Worm (Caenorhabditis elegans): Measurements from ENCODE around the gene C47E12.11.

Gene C47E12.11

DNA sequence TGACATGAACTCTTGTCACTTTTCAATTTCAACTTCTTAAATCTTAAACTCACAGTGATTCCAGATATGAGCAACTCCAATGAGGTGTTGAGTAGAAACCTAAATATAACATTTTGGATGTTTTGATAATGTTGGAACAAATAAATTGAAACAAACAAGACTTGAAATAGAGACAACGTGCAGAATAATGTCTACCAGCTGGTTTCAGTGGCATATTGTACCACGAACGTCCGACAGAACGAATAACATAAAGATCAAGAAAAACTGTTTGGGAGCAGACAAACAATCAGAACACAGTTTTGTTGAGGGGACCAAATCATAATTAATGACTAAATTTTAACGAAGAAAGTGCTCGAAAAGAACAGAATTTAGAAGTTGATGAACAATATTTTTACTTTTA lies 15.9 kb upstream of the C47E12.11 start, which contains the start of gene gon-1:
Gene gon-1 (minus strand): TSS at position 101 of the 400 bp plus-strand sequence.
- TF ChIP-seq dmd-4 (tag; optimal IDR thresholded peaks at IDR 0.05) = no peak
- no peak for TF ChIP-seq mbf-1 (tag; optimal IDR thresholded peaks at IDR 0.05)
- no peak for TF ChIP-seq egl-27 (tag; optimal IDR thresholded peaks at IDR 0.05)
- TF ChIP-seq elt-3 (tag; optimal IDR thresholded peaks at IDR 0.05) = no peak
- TF ChIP-seq nhr-77 (tag; optimal IDR thresholded peaks at IDR 0.05) = no peak
- TF ChIP-seq unc-55 (GFP tag; optimal IDR thresholded peaks at IDR 0.05) = no peak
- TF ChIP-seq snpc-4 (tag; optimal IDR thresholded peaks at IDR 0.05) = no peak
- TF ChIP-seq lsy-2 (tag; optimal IDR thresholded peaks at IDR 0.05) = no peak
- no peak for TF ChIP-seq peb-1 (tag; optimal IDR thresholded peaks at IDR 0.05)
- TF ChIP-seq crh-2 (tag; optimal IDR thresholded peaks at IDR 0.05) = no peak
- no peak for TF ChIP-seq ceh-82 (tag; optimal IDR thresholded peaks at IDR 0.05)
- no peak for TF ChIP-seq ZK546.5 (tag; optimal IDR thresholded peaks at IDR 0.05)
- no peak for TF ChIP-seq nhr-25 (tag; optimal IDR thresholded peaks at IDR 0.05)
- TF ChIP-seq sem-4 (tag; optimal IDR thresholded peaks at IDR 0.05) = no peak
- TF ChIP-seq ceh-16 (tag; optimal IDR thresholded peaks at IDR 0.05) = no peak

- TF ChIP-seq ZK546.5 (tag; optimal IDR thresholded peaks at IDR 0.05) (no peak), gmeb-1 (tag; optimal IDR thresholded peaks at IDR 0.05) (no peak), crh-2 (tag; optimal IDR thresholded peaks at IDR 0.05) (peak; percentile 56), alr-1 (tag; optimal IDR thresholded peaks at IDR 0.05) (no peak), ama-1 (optimal IDR thresholded peaks at IDR 0.05) (no peak)
Observed at ce11 chrIV:9963945-9964344, 5.3 kb upstream of the C47E12.11 start, which contains the start of gene T13H10.2. Gene T13H10.2 (plus strand): TSS chrIV:9964245.

DNA sequence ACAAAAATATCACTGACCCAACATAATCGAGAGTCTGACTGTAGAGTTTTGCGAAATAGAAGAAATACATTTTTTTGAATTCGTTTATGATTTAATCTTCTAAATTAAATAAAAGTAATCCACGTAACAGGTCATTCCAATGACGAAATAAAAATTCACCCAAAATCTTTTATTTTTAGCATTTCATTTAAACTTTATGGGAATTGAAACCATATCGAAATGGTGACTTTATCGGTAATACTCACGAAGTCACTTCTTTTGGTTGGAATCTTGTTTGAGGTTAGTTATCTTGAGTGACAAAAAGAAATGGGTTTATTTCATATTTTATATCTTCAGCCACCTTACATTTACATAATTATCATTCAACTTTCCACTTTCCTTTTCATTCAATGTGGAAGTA lies 3.4 kb downstream of the C47E12.11 start, which contains the start of the genes C47E12.12 and C47E12.10:
Gene C47E12.12 (minus strand): TSS at position 101 of the 400 bp plus-strand sequence.
Gene C47E12.10 (plus strand): TSS at position 172 of the 400 bp plus-strand sequence.
- no peak for TF ChIP-seq ceh-16 (tag; optimal IDR thresholded peaks at IDR 0.05)
- no peak for TF ChIP-seq Y55F3AM.14 (GFP tag; optimal IDR thresholded peaks at IDR 0.05)
- no peak for TF ChIP-seq C34F6.9 (tag; optimal IDR thresholded peaks at IDR 0.05)
- TF ChIP-seq skn-1 (tag; optimal IDR thresholded peaks at IDR 0.05) = no peak
- no peak for TF ChIP-seq unc-55 (GFP tag; optimal IDR thresholded peaks at IDR 0.05)
- TF ChIP-seq blmp-1 (tag; optimal IDR thresholded peaks at IDR 0.05; ENCODE audit: insufficient read depth) = no peak
- no peak for TF ChIP-seq nhr-12 (tag; optimal IDR thresholded peaks at IDR 0.05)
- no peak for TF ChIP-seq nhr-77 (tag; optimal IDR thresholded peaks at IDR 0.05)
- no peak for TF ChIP-seq lsy-2 (tag; optimal IDR thresholded peaks at IDR 0.05)
- TF ChIP-seq alr-1 (tag; optimal IDR thresholded peaks at IDR 0.05) = no peak
- TF ChIP-seq fos-1 (tag; optimal IDR thresholded peaks at IDR 0.05) = no peak
- no peak for TF ChIP-seq sma-9 (GFP tag; optimal IDR thresholded peaks at IDR 0.05)
- no peak for TF ChIP-seq sma-9 (tag; optimal IDR thresholded peaks at IDR 0.05)
- TF ChIP-seq lin-39 (tag; optimal IDR thresholded peaks at IDR 0.05) = no peak
- no peak for TF ChIP-seq nhr-11 (tag; optimal IDR thresholded peaks at IDR 0.05)
- no peak for TF ChIP-seq gmeb-1 (tag; optimal IDR thresholded peaks at IDR 0.05)
- no peak for TF ChIP-seq nhr-129 (tag; optimal IDR thresholded peaks at IDR 0.05)
- TF ChIP-seq nhr-21 (tag; optimal IDR thresholded peaks at IDR 0.05) = no peak

DNA sequence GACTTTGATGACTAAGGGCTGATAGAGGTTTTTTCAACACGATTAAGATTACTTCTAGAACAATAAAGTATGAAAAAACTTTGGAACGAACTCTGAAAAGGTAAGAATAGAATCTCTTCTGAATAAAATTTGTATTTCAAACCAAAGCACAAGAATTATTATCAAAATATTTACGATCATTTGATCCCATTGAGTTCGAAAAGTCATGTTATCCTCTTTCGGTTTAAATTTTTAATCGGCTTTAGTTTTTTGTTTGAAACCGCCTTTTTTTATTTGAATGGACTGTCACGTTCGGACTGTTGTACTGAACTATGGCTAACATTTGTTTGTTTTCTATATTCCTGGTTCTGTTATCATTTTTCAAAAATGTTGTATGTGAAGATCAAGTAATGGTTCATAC lies 5.2 kb downstream of the C47E12.11 start, which contains the start of gene C47E12.9:
Gene C47E12.9 (plus strand): TSS at position 301 of the 400 bp plus-strand sequence.
- TF ChIP-seq lsy-2 (tag; optimal IDR thresholded peaks at IDR 0.05) (no peak), F13H6.1 (tag; optimal IDR thresholded peaks at IDR 0.05) (no peak), unc-62 (GFP tag; optimal IDR thresholded peaks at IDR 0.05) (no peak), nhr-6 (tag; optimal IDR thresholded peaks at IDR 0.05) (no peak), ama-1 (optimal IDR thresholded peaks at IDR 0.05) (no peak), nhr-77 (tag; optimal IDR thresholded peaks at IDR 0.05) (no peak), ceh-16 (tag; optimal IDR thresholded peaks at IDR 0.05) (no peak), ztf-1 (GFP tag; conservative IDR thresholded peaks at IDR 0.05) (no peak), crh-2 (tag; optimal IDR thresholded peaks at IDR 0.05) (no peak), elt-3 (tag; optimal IDR thresholded peaks at IDR 0.05) (no peak), Y55F3AM.14 (GFP tag; optimal IDR thresholded peaks at IDR 0.05) (no peak), C34F6.9 (tag; optimal IDR thresholded peaks at IDR 0.05) (no peak), sem-4 (tag; optimal IDR thresholded peaks at IDR 0.05) (no peak), egl-27 (tag; optimal IDR thresholded peaks at IDR 0.05) (no peak), ztf-4 (tag; optimal IDR thresholded peaks at IDR 0.05) (no peak), R02D3.7 (tag; optimal IDR thresholded peaks at IDR 0.05) (no peak), gmeb-1 (tag; optimal IDR thresholded peaks at IDR 0.05) (no peak)
